Worm (Caenorhabditis elegans): ENCODE data around the gene H01M10.1.

Gene H01M10.1

ce11 chrX:2565308-2565773 is 15.0 kb downstream of the H01M10.1 start, which contains the start of gene F52H2.15:
Gene F52H2.15, plus strand, starts transcription at chrX:2565358.
- TF ChIP-seq hlh-30 (tag; optimal IDR thresholded peaks at IDR 0.05; ENCODE audit: insufficient read depth) = no peak
- no peak for TF ChIP-seq R02D3.7 (tag; optimal IDR thresholded peaks at IDR 0.05)
- TF ChIP-seq dmd-6 (GFP tag; IDR thresholded peaks at IDR 0.05) = peak; percentile 42; the same call in 1 of the 2 replicates
- TF ChIP-seq pqm-1 (tag; optimal IDR thresholded peaks at IDR 0.05) = peak; percentile 66
- peak; percentile 93 for TF ChIP-seq nhr-28 (tag; optimal IDR thresholded peaks at IDR 0.05)
- no peak for TF ChIP-seq rbr-2 (tag; optimal IDR thresholded peaks at IDR 0.05)
- no peak for TF ChIP-seq ceh-62 (tag; optimal IDR thresholded peaks at IDR 0.05)
- no peak for TF ChIP-seq zag-1 (tag; optimal IDR thresholded peaks at IDR 0.05)
- TF ChIP-seq ceh-44 (GFP tag; IDR thresholded peaks at IDR 0.05) = no peak
- no peak for TF ChIP-seq daf-16 (GFP tag; optimal IDR thresholded peaks at IDR 0.05)
- peak; percentile 85 for TF ChIP-seq daf-16 (tag; optimal IDR thresholded peaks at IDR 0.05)
- peak in 1 of 2 experiments; percentile 93 for TF ChIP-seq unc-62 (GFP tag; optimal IDR thresholded peaks at IDR 0.05 in 1 of 2)
- no peak for TF ChIP-seq unc-62 (tag; optimal IDR thresholded peaks at IDR 0.05)
- no peak for TF ChIP-seq dmd-8 (GFP tag; IDR thresholded peaks at IDR 0.05)
- TF ChIP-seq lsy-2 (tag; optimal IDR thresholded peaks at IDR 0.05) = no peak
- TF ChIP-seq nhr-6 (tag; optimal IDR thresholded peaks at IDR 0.05) = no peak
- no peak for TF ChIP-seq dpl-1 (GFP tag; optimal IDR thresholded peaks at IDR 0.05)
- TF ChIP-seq aha-1 (tag) = peak; percentile 11
- peak; percentile 49 for TF ChIP-seq hlh-11 (tag; optimal IDR thresholded peaks at IDR 0.05)
- TF ChIP-seq F44E2.7 (GFP tag; IDR thresholded peaks at IDR 0.05) = no peak
- no peak for TF ChIP-seq tra-1 (GFP tag; IDR thresholded peaks at IDR 0.05)
- TF ChIP-seq jun-1 (tag; optimal IDR thresholded peaks at IDR 0.05) = no peak
- TF ChIP-seq fkh-10 (GFP tag; optimal IDR thresholded peaks at IDR 0.05) = no peak
- TF ChIP-seq egl-27 (tag; optimal IDR thresholded peaks at IDR 0.05) = no peak
- TF ChIP-seq dve-1 (tag; optimal IDR thresholded peaks at IDR 0.05; ENCODE audit: insufficient read depth) = peak; percentile 34

DNA sequence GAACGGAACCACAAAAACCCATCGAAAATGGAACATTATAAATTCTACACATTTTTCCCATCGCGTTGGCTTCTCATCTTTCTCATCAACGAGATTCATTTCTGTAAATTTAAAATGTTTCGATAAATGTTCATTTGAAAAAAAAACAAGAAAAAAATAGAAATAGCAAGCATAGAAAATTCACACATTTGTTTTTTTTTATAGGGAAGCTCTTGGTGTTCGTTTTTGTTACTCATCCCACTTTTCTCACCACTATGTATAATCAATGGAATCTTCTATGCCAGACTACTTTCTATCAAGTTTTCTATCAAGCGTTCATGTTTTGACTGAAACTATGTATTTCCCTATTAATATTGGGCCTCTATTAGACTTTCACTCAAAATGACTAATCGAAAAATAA is 16.3 kb downstream of the H01M10.1 start, which contains the start of gene dhcr-24:
Gene dhcr-24 (minus strand): TSS at position 101 of the 400 bp plus-strand sequence.
- TF ChIP-seq attf-4 (tag; optimal IDR thresholded peaks at IDR 0.05) (no peak), Y105C5A.15 (GFP tag; IDR thresholded peaks at IDR 0.05) (no peak), fkh-10 (GFP tag; optimal IDR thresholded peaks at IDR 0.05) (no peak), F49E8.2 (tag; optimal IDR thresholded peaks at IDR 0.05; ENCODE audit: borderline replicate concordance) (no peak), mdt-29 (GFP tag; IDR thresholded peaks at IDR 0.05) (no peak), skn-1 (tag; optimal IDR thresholded peaks at IDR 0.05) (no peak), nhr-41 (GFP tag; IDR thresholded peaks at IDR 0.05) (no peak), pqm-1 (tag; optimal IDR thresholded peaks at IDR 0.05) (no peak), lin-1 (GFP tag; IDR thresholded peaks at IDR 0.05) (no peak), mdl-1 (tag; optimal IDR thresholded peaks at IDR 0.05) (no peak), F10B5.3 (tag; optimal IDR thresholded peaks at IDR 0.05) (no peak), daf-16 (GFP tag; optimal IDR thresholded peaks at IDR 0.05) (no peak), daf-16 (tag; optimal IDR thresholded peaks at IDR 0.05) (no peak), tag-97 (GFP tag; IDR thresholded peaks at IDR 0.05) (no peak), unc-39 (tag; optimal IDR thresholded peaks at IDR 0.05) (no peak), snpc-4 (tag; optimal IDR thresholded peaks at IDR 0.05) (no peak), spr-1 (tag; optimal IDR thresholded peaks at IDR 0.05) (no peak), F44E2.7 (GFP tag; IDR thresholded peaks at IDR 0.05) (no peak), hmg-1.1 (GFP tag; IDR thresholded peaks at IDR 0.05) (no peak), egl-43 (GFP tag; IDR thresholded peaks at IDR 0.05) (no peak), nhr-6 (tag; optimal IDR thresholded peaks at IDR 0.05) (no peak)

DNA sequence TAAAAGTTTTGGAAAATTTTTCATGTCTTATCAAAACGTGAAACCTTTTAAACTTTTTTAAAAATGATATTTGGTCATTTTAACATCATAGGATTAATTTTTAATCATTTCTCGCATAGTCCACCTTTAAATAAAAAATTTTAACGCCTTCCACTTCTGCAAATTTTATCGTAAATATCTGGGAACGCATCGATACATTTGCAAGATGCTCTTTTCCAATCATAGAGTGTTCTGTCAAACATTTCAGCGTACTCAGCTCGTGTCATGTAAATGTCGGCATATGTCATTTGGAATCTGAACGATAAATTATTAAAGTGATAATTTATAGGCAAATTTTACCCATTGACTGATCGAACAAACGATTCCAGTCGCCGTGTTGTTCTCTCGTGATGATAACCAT is 20.4 kb downstream of the H01M10.1 start, which contains the start of gene F52H2.5:
Gene F52H2.5 (minus strand): TSS at position 101 of the 400 bp plus-strand sequence.
- TF ChIP-seq vab-7 (GFP tag; IDR thresholded peaks at IDR 0.05) = no peak
- TF ChIP-seq T26A8.4 (GFP tag; IDR thresholded peaks at IDR 0.05) = no peak
- TF ChIP-seq hmg-1.1 (GFP tag; IDR thresholded peaks at IDR 0.05) = no peak
- no peak for TF ChIP-seq pqm-1 (tag; optimal IDR thresholded peaks at IDR 0.05)
- no peak for TF ChIP-seq mep-1 (tag; optimal IDR thresholded peaks at IDR 0.05)
- no peak for TF ChIP-seq fos-1 (tag; optimal IDR thresholded peaks at IDR 0.05)
- TF ChIP-seq tag-97 (GFP tag; IDR thresholded peaks at IDR 0.05) = no peak
- no peak for TF ChIP-seq mxl-3 (GFP tag; optimal IDR thresholded peaks at IDR 0.05)
- TF ChIP-seq nhr-77 (tag; optimal IDR thresholded peaks at IDR 0.05) = no peak
- no peak for TF ChIP-seq ztf-7 (tag; optimal IDR thresholded peaks at IDR 0.05)
